Worm (Caenorhabditis elegans): ENCODE results near the gene Y94H6A.5.

DNA sequence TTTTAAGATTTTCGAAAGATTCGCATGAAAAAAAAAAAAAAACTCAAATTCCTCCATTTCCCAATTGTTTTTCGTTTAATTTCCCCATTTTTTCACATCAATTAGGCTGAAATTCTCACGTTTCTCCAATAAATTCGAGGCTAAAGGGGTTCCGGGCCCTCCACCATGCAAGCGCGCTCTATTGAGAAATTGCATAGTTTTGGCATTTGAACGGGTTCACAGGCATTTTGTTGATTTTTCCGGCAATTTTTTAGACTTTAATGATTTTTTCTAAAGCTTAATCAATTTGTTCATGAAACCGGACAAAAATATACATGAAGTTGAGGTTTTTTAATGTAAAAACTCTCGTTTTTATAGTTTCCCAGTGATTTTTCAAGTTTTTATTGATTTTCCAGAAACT lies 37.6 kb downstream of the Y94H6A.5 start:
- peak; percentile 58 for TF ChIP-seq mep-1 (tag; optimal IDR thresholded peaks at IDR 0.05)
- no peak for TF ChIP-seq nhr-237 (tag; optimal IDR thresholded peaks at IDR 0.05)
- TF ChIP-seq ham-2 (GFP tag; optimal IDR thresholded peaks at IDR 0.05), result no peak
- no peak for TF ChIP-seq unc-39 (tag; optimal IDR thresholded peaks at IDR 0.05)
- no peak for TF ChIP-seq nhr-76 (tag; optimal IDR thresholded peaks at IDR 0.05)
- no peak for TF ChIP-seq mab-5 (tag; optimal IDR thresholded peaks at IDR 0.05)
- TF ChIP-seq snpc-4 (tag; optimal IDR thresholded peaks at IDR 0.05), result no peak
- TF ChIP-seq pha-4 (tag; optimal IDR thresholded peaks at IDR 0.05), result no peak
- TF ChIP-seq unc-62 (GFP tag; optimal IDR thresholded peaks at IDR 0.05), result no peak
- TF ChIP-seq lin-13 (tag; optimal IDR thresholded peaks at IDR 0.05), result no peak
- TF ChIP-seq nhr-12 (tag; optimal IDR thresholded peaks at IDR 0.05), result no peak
- no peak for TF ChIP-seq elt-3 (tag; optimal IDR thresholded peaks at IDR 0.05)
